Fruit fly (Drosophila melanogaster) whole organism, embryonic: ENCODE results near the gene Frmd5.

Source experiments
- Bteb2 ChIP-seq: fragments of 200-800 bp; sonication (Bioruptor generic); optimal IDR thresholded peaks from 2 replicates; lab custom pipeline; 2016; ENCODE audit warnings: missing biosample characterization, missing genetic modification characterization
- CG10321 ChIP-seq: fragments of 200-800 bp; sonication (Bioruptor generic); IDR thresholded peaks from 2 replicates; pipeline ENCODE4 v1.3.6; 2022; ENCODE audit warnings: missing biosample characterization, missing genetic modification characterization
- CG10431 ChIP-seq: fragments of 200-800 bp; sonication (Bioruptor generic); optimal IDR thresholded peaks from 3 replicates; lab custom pipeline; 2018; ENCODE audit warnings: missing biosample characterization, mild to moderate bottlenecking, missing genetic modification characterization
- CG10979 ChIP-seq: fragments of 200-800 bp; sonication (Bioruptor generic); optimal IDR thresholded peaks from 2 replicates; lab custom pipeline; 2018; ENCODE audit warnings: missing biosample characterization, mild to moderate bottlenecking, missing genetic modification characterization, moderate library complexity
- CG11504 ChIP-seq: fragments of 200-800 bp; sonication (Bioruptor generic); optimal IDR thresholded peaks from 3 replicates; lab custom pipeline; 2019; ENCODE audit warnings: missing biosample characterization, mild to moderate bottlenecking, missing genetic modification characterization, moderate library complexity
- CG11696 ChIP-seq: fragments of 200-800 bp; sonication (Bioruptor generic); IDR thresholded peaks from 2 replicates; pipeline ENCODE4 v1.3.6; 2022; ENCODE audit warnings: missing biosample characterization, missing genetic modification characterization
- CG17186 ChIP-seq: fragments of 200-800 bp; sonication (Bioruptor generic); optimal IDR thresholded peaks from 3 replicates; lab custom pipeline; 2017; ENCODE audit warnings: missing biosample characterization, missing genetic modification reagents, missing genetic modification characterization
- CG18011 ChIP-seq: fragments of 200-800 bp; sonication (Bioruptor generic); optimal IDR thresholded peaks from 2 replicates; lab custom pipeline; 2017; ENCODE audit warnings: missing biosample characterization, missing genetic modification characterization, mild to moderate bottlenecking, moderate library complexity, missing genotype
- CG2120 ChIP-seq: fragments of 200-800 bp; sonication (Bioruptor generic); optimal IDR thresholded peaks from 3 replicates; lab custom pipeline; 2016; ENCODE audit warnings: missing biosample characterization, missing genetic modification characterization
- CG2199 ChIP-seq: fragments of 200-800 bp; sonication (Bioruptor generic); IDR thresholded peaks from 3 replicates; pipeline ENCODE4 v1.3.6; 2022; ENCODE audit warnings: missing biosample characterization, missing genetic modification characterization
- CG2202 ChIP-seq: fragments of 200-800 bp; sonication (Bioruptor generic); optimal IDR thresholded peaks from 2 replicates; lab custom pipeline; 2018; ENCODE audit warnings: missing biosample characterization, mild to moderate bottlenecking, missing genetic modification characterization
- CG2712 ChIP-seq: fragments of 200-800 bp; optimal IDR thresholded peaks from 3 replicates; lab custom pipeline; 2019; ENCODE audit warnings: missing biosample characterization, mild to moderate bottlenecking, missing genetic modification characterization, moderate library complexity
- CG32767 ChIP-seq: fragments of 200-800 bp; sonication (Bioruptor generic); IDR thresholded peaks from 2 replicates; pipeline ENCODE4 v1.3.6; 2022; ENCODE audit warnings: missing biosample characterization, missing genetic modification characterization
- CG33557 ChIP-seq: fragments of 200-800 bp; sonication (Bioruptor generic); optimal IDR thresholded peaks from 2 replicates; lab custom pipeline; 2019; ENCODE audit warnings: missing biosample characterization, mild to moderate bottlenecking, missing genetic modification characterization, moderate library complexity
- CG34422 ChIP-seq: fragments of 200-800 bp; sonication (Bioruptor generic); IDR thresholded peaks from 3 replicates; pipeline ENCODE4 v1.3.6; 2022; ENCODE audit warnings: missing biosample characterization, missing genetic modification characterization
- CG4617 ChIP-seq: fragments of 200-800 bp; sonication (Bioruptor generic); optimal IDR thresholded peaks from 3 replicates; lab custom pipeline; 2016; ENCODE audit warnings: missing biosample characterization, missing genetic modification characterization, borderline replicate concordance
- CG7745 ChIP-seq: fragments of 200-800 bp; sonication (Bioruptor generic); optimal IDR thresholded peaks from 2 replicates; lab custom pipeline; 2018; ENCODE audit warnings: missing biosample characterization, mild to moderate bottlenecking, missing genetic modification characterization, moderate library complexity
- CG8359 ChIP-seq: fragments of 200-800 bp; sonication (Bioruptor generic); optimal IDR thresholded peaks from 2 replicates; lab custom pipeline; 2017; ENCODE audit warnings: missing biosample characterization, mild to moderate bottlenecking, missing genetic modification characterization, borderline replicate concordance
- CG8478 ChIP-seq: fragments of >200 bp; optimal IDR thresholded peaks from 2 replicates; lab custom pipeline; 2018
- CG9609 ChIP-seq: fragments of 200-800 bp; sonication (Bioruptor generic); optimal IDR thresholded peaks from 3 replicates; lab custom pipeline; 2016; ENCODE audit warnings: missing biosample characterization, missing genetic modification characterization
- CHES-1-like ChIP-seq: fragments of 200-800 bp; sonication (Bioruptor generic); optimal IDR thresholded peaks from 2 replicates; lab custom pipeline; 2016; ENCODE audit warnings: missing biosample characterization, missing genetic modification characterization
- D19A ChIP-seq: fragments of 200-800 bp; optimal IDR thresholded peaks from 3 replicates; lab custom pipeline; 2019; ENCODE audit warnings: missing biosample characterization, mild to moderate bottlenecking, missing genetic modification characterization, moderate library complexity
- D19B ChIP-seq: fragments of 200-800 bp; sonication (Bioruptor generic); optimal IDR thresholded peaks from 2 replicates; lab custom pipeline; 2017; ENCODE audit warnings: missing biosample characterization, mild to moderate bottlenecking, missing genetic modification characterization
- Dfd ChIP-seq, 2 experiments: fragments of >200 bp; optimal IDR thresholded peaks; 2 replicates each; lab custom pipeline; 2017; ENCODE audit warnings: missing biosample characterization in 2 of 2, missing genetic modification characterization in 2 of 2
- Hey ChIP-seq: fragments of 200-800 bp; sonication (Bioruptor generic); optimal IDR thresholded peaks from 3 replicates; lab custom pipeline; 2018; ENCODE audit warnings: missing biosample characterization, mild to moderate bottlenecking, missing genetic modification characterization
- Hr51 ChIP-seq, 2 experiments: fragments of 200-800 bp; sonication (Bioruptor generic); optimal IDR thresholded peaks; 2 replicates in 1 of 2; 3 replicates in 1 of 2; lab custom pipeline; 2016 to 2018; ENCODE audit warnings: missing biosample characterization in 2 of 2, missing genetic modification characterization in 2 of 2, mild to moderate bottlenecking in 1 of 2, moderate library complexity in 1 of 2
- Lpt ChIP-seq: fragments of >200 bp; optimal IDR thresholded peaks from 2 replicates; lab custom pipeline; 2018; ENCODE audit warnings: missing biosample characterization, missing genetic modification characterization
- MESR4 ChIP-seq: fragments of 200-800 bp; sonication (Bioruptor generic); optimal IDR thresholded peaks from 2 replicates; lab custom pipeline; 2018; ENCODE audit warnings: missing biosample characterization, mild to moderate bottlenecking, missing genetic modification characterization, moderate library complexity
- Max ChIP-seq: fragments of 200-800 bp; sonication (Bioruptor generic); optimal IDR thresholded peaks from 2 replicates; lab custom pipeline; 2016; ENCODE audit warnings: missing biosample characterization, mild to moderate bottlenecking, missing genetic modification characterization
- Med ChIP-seq: fragments of 200-800 bp; sonication (Bioruptor generic); peaks from one replicate; lab custom pipeline; 2016; ENCODE audit warnings: missing biosample characterization, missing genetic modification characterization, mild to moderate bottlenecking, inconsistent platforms, moderate library complexity
- Meics ChIP-seq: fragments of 200-800 bp; sonication (Bioruptor generic); optimal IDR thresholded peaks from 2 replicates; lab custom pipeline; 2017; ENCODE audit warnings: missing biosample characterization, mild to moderate bottlenecking, missing genetic modification characterization
- NC2α ChIP-seq: fragments of 200-800 bp; sonication (Bioruptor generic); optimal IDR thresholded peaks from 2 replicates; lab custom pipeline; 2016; ENCODE audit warnings: missing biosample characterization, missing genetic modification characterization
- Oaz ChIP-seq: fragments of 200-800 bp; sonication (Bioruptor generic); IDR thresholded peaks from 2 replicates; pipeline ENCODE4 v1.3.6; 2022; ENCODE audit warnings: missing biosample characterization, missing genetic modification characterization
- Oli ChIP-seq: fragments of 200-800 bp; sonication (Bioruptor generic); optimal IDR thresholded peaks from 2 replicates; lab custom pipeline; 2018; ENCODE audit warnings: missing biosample characterization, mild to moderate bottlenecking, missing genetic modification characterization, moderate library complexity
- Opbp ChIP-seq: fragments of 200-800 bp; sonication (Bioruptor generic); IDR thresholded peaks from 3 replicates; pipeline ENCODE4 v1.3.6; 2022; ENCODE audit warnings: missing biosample characterization, missing genetic modification characterization; ENCODE audit not compliant: partially characterized antibody
- ato ChIP-seq: fragments of 200-800 bp; sonication (Bioruptor generic); IDR thresholded peaks from 2 replicates; pipeline ENCODE4 v1.3.6; 2022; ENCODE audit warnings: missing biosample characterization, missing genetic modification characterization; ENCODE audit not compliant: partially characterized antibody
- bab2 ChIP-seq: fragments of 200-800 bp; sonication (Bioruptor generic); optimal IDR thresholded peaks from 2 replicates; lab custom pipeline; 2016; ENCODE audit warnings: missing biosample characterization, missing genetic modification characterization
- dpn ChIP-seq, 2 experiments: fragments of 200-800 bp; sonication (Bioruptor generic); optimal IDR thresholded peaks; 3 replicates each; lab custom pipeline; 2016; ENCODE audit warnings: missing biosample characterization in 2 of 2, missing genetic modification characterization in 2 of 2
- fd96Cb ChIP-seq: fragments of 200-800 bp; sonication (Bioruptor generic); optimal IDR thresholded peaks from 2 replicates; lab custom pipeline; 2018; ENCODE audit warnings: missing biosample characterization, mild to moderate bottlenecking, missing genetic modification characterization, moderate library complexity
- fru ChIP-seq: fragments of >200 bp; optimal IDR thresholded peaks from 2 replicates; lab custom pipeline; 2017
- gfzf ChIP-seq: fragments of 200-800 bp; sonication (Bioruptor generic); optimal IDR thresholded peaks from 2 replicates; lab custom pipeline; 2016; ENCODE audit warnings: missing biosample characterization, mild to moderate bottlenecking, missing genetic modification characterization, moderate library complexity
- grn ChIP-seq: fragments of 200-800 bp; sonication (Bioruptor generic); optimal IDR thresholded peaks from 3 replicates; lab custom pipeline; 2017; ENCODE audit warnings: missing biosample characterization, missing genetic modification characterization
- gt ChIP-seq: fragments of 200-800 bp; sonication (Bioruptor generic); IDR thresholded peaks from 2 replicates; pipeline ENCODE4 v1.3.6; 2022; ENCODE audit warnings: missing biosample characterization, missing genetic modification characterization
- nerfin-1 ChIP-seq: fragments of 200-800 bp; sonication (Bioruptor generic); optimal IDR thresholded peaks from 3 replicates; lab custom pipeline; 2019; ENCODE audit warnings: missing biosample characterization, mild to moderate bottlenecking, missing genetic modification characterization, moderate library complexity
- oc ChIP-seq: fragments of 200-800 bp; sonication (Bioruptor generic); optimal IDR thresholded peaks from 2 replicates; lab custom pipeline; 2018; ENCODE audit warnings: missing biosample characterization, mild to moderate bottlenecking, missing genetic modification characterization, moderate library complexity
- pho ChIP-seq: fragments of 200-800 bp; sonication (Bioruptor generic); optimal IDR thresholded peaks from 2 replicates; lab custom pipeline; 2016; ENCODE audit warnings: missing biosample characterization, missing genetic modification characterization
- phol ChIP-seq: fragments of 200-800 bp; sonication (Bioruptor generic); optimal IDR thresholded peaks from 3 replicates; lab custom pipeline; 2018; ENCODE audit warnings: missing biosample characterization, mild to moderate bottlenecking, missing genetic modification characterization, moderate library complexity
- pzg ChIP-seq: fragments of 200-800 bp; sonication (Bioruptor generic); optimal IDR thresholded peaks from 3 replicates; lab custom pipeline; 2018; ENCODE audit warnings: missing biosample characterization, mild to moderate bottlenecking, missing genetic modification characterization, moderate library complexity
- ro ChIP-seq: fragments of 200-800 bp; sonication (Bioruptor generic); IDR thresholded peaks from 2 replicates; pipeline ENCODE4 v1.3.6; 2022; ENCODE audit warnings: missing biosample characterization, missing genetic modification characterization
- slbo ChIP-seq: fragments of 200-800 bp; sonication (Bioruptor generic); IDR thresholded peaks from 2 replicates; pipeline ENCODE4 v1.3.6; 2022; ENCODE audit warnings: missing biosample characterization, missing genetic modification characterization

Gene Frmd5

dm6 chr2L:10299077-10299809, 45.0 kb upstream of the Frmd5 start (continued):
- TF ChIP-seq Opbp (GFP tag; lab: Robert Waterston, UW): no peak
- no peak for TF ChIP-seq CG9609
- peak; percentile 31 for TF ChIP-seq CG11504
- no peak for TF ChIP-seq CG7745
- TF ChIP-seq Dfd (GFP tag; optimal IDR thresholded peaks at IDR 0.05; lab: Kevin White, UChicago): no peak
- TF ChIP-seq MESR4 (GFP tag; lab: Kevin White, UChicago): peak; percentile 70
- TF ChIP-seq Hey (tag; lab: Kevin White, UChicago): no peak
- no peak for TF ChIP-seq Oaz
- peak; percentile 37 for TF ChIP-seq Max
- peak; percentile 9 for TF ChIP-seq fd96Cb (tag; lab: Kevin White, UChicago)
- TF ChIP-seq gt (GFP tag; lab: Robert Waterston, UW): no peak
- TF ChIP-seq NC2α (GFP tag; lab: Kevin White, UChicago): no peak
- TF ChIP-seq grn (GFP tag; lab: Kevin White, UChicago): no peak
- peak; percentile 29 for TF ChIP-seq CG10979
- TF ChIP-seq CG8478 (lab: Kevin White, UChicago): no peak
- no peak for TF ChIP-seq CG33557 (GFP tag; lab: Kevin White, UChicago)
- no peak for TF ChIP-seq gfzf (GFP tag; lab: Kevin White, UChicago)
- TF ChIP-seq CHES-1-like (GFP tag; lab: Kevin White, UChicago): no peak
- TF ChIP-seq fru: no peak
- no peak for TF ChIP-seq CG17186 (GFP tag; lab: Kevin White, UChicago)
- no peak for TF ChIP-seq Bteb2 (GFP tag; lab: Kevin White, UChicago)
- TF ChIP-seq ro (GFP tag; lab: Robert Waterston, UW): no peak
- TF ChIP-seq CG34422 (GFP tag; lab: Robert Waterston, UW): no peak
- no peak for TF ChIP-seq CG32767
- TF ChIP-seq CG18011 (GFP tag; lab: Kevin White, UChicago): peak; percentile 12
- TF ChIP-seq CG10431 (GFP tag; lab: Kevin White, UChicago): no peak
- peak; percentile 17 for TF ChIP-seq Oli (tag; lab: Kevin White, UChicago)
- TF ChIP-seq CG2202: no peak
- peak; percentile 5 for TF ChIP-seq phol (tag; lab: Kevin White, UChicago)
- TF ChIP-seq bab2 (GFP tag; lab: Kevin White, UChicago): no peak
- TF ChIP-seq slbo (GFP tag; lab: Robert Waterston, UW): 0 out of 2 replicates have a peak, but pooled peaks have one; percentile 7
- peak; percentile 90 for TF ChIP-seq D19A
- no peak for TF ChIP-seq pho
- TF ChIP-seq pzg (GFP tag; lab: Kevin White, UChicago): no peak
- peak; percentile 39 for TF ChIP-seq Med
- TF ChIP-seq Lpt (GFP tag; lab: Kevin White, UChicago): no peak
- peak; percentile 0 for TF ChIP-seq CG2120 (GFP tag; lab: Kevin White, UChicago)
- TF ChIP-seq D19B (GFP tag; lab: Kevin White, UChicago): peak; percentile 40
- peak; percentile 28 for TF ChIP-seq CG2712
- TF ChIP-seq dpn (GFP tag; optimal IDR thresholded peaks at IDR 0.05; lab: Kevin White, UChicago): peak in 1 of 2 experiments; percentile 8
- TF ChIP-seq CG8359: no peak
- peak; percentile 6 for TF ChIP-seq nerfin-1 (tag; lab: Kevin White, UChicago)
- peak in 1 of 2 experiments; percentile 42 for TF ChIP-seq Hr51 (GFP tag; optimal IDR thresholded peaks at IDR 0.05; lab: Kevin White, UChicago)
- peak; percentile 3 for TF ChIP-seq Meics (GFP tag; lab: Kevin White, UChicago)
- no peak for TF ChIP-seq oc
- peak; percentile 77 for TF ChIP-seq CG4617 (GFP tag; lab: Kevin White, UChicago)
- TF ChIP-seq CG2199 (GFP tag; lab: Robert Waterston, UW): no peak
- no peak for TF ChIP-seq CG11696 (GFP tag; lab: Robert Waterston, UW)
- no peak for TF ChIP-seq ato (GFP tag; lab: Robert Waterston, UW)
- TF ChIP-seq CG10321 (GFP tag; lab: Robert Waterston, UW): no peak
